Worm (Caenorhabditis elegans) whole organism, young adult: Measurements from ENCODE around the gene F57B1.5.
A peak's percentile ranks its signal among the peaks of the same experiment; 100 is the strongest.

Source experiments
- B0019.2 ChIP-seq: fragments of 200-800 bp; sonication (Bioruptor generic); conservative IDR thresholded peaks from 2 replicates; pipeline ENCODE4 v1.3.6; 2022; ENCODE audit warnings: missing genetic modification reagents, missing genetic modification characterization, missing compliant biosample characterization
- B0336.3 ChIP-seq: fragments of 200-800 bp; sonication (Bioruptor generic); IDR thresholded peaks from 2 replicates; pipeline ENCODE4 v1.3.6; 2022; ENCODE audit warnings: missing genetic modification characterization, missing compliant biosample characterization
- F22D6.2 ChIP-seq: sonication (generic microtip); optimal IDR thresholded peaks from 2 replicates; lab custom pipeline; 2016; ENCODE audit warnings: mild to moderate bottlenecking, missing genetic modification characterization, missing compliant biosample characterization
- F23B12.7 ChIP-seq: sonication (generic microtip); optimal IDR thresholded peaks from 2 replicates; lab custom pipeline; 2017; ENCODE audit warnings: missing genetic modification characterization, mild to moderate bottlenecking, missing compliant biosample characterization, antibody characterized with exemption, moderate library complexity; ENCODE audit not compliant: insufficient read depth
- F37B4.10 ChIP-seq: fragments of 200-800 bp; sonication (Bioruptor generic); IDR thresholded peaks from 2 replicates; pipeline ENCODE4 v1.3.6; 2022; ENCODE audit warnings: missing genetic modification characterization, missing compliant biosample characterization
- F39B2.1 ChIP-seq: fragments of 200-800 bp; sonication (Bioruptor generic); IDR thresholded peaks from 2 replicates; pipeline ENCODE4 v1.3.6; 2022; ENCODE audit warnings: missing genetic modification reagents, missing genetic modification characterization, missing compliant biosample characterization
- F55B11.4 ChIP-seq: sonication (generic microtip); optimal IDR thresholded peaks from 2 replicates; lab custom pipeline; 2016; ENCODE audit warnings: missing compliant biosample characterization, missing genetic modification characterization, borderline replicate concordance; ENCODE audit not compliant: insufficient read depth
- F57A8.1 ChIP-seq: fragments of 200-800 bp; sonication (Bioruptor generic); optimal IDR thresholded peaks from 2 replicates; lab custom pipeline; 2018; ENCODE audit warnings: mild to moderate bottlenecking, missing genetic modification characterization, moderate library complexity, missing compliant biosample characterization
- K11D2.4 ChIP-seq: fragments of 200-800 bp; sonication (Bioruptor generic); IDR thresholded peaks from 2 replicates; pipeline ENCODE4 v1.3.6; 2022; ENCODE audit warnings: missing genetic modification reagents, missing genetic modification characterization, missing compliant biosample characterization
- K12H6.12 ChIP-seq: fragments of 200-800 bp; sonication (Bioruptor generic); optimal IDR thresholded peaks from 2 replicates; lab custom pipeline; 2018; ENCODE audit warnings: mild to moderate bottlenecking, missing genetic modification characterization, missing compliant biosample characterization
- T07F8.4 ChIP-seq: sonication (generic microtip); optimal IDR thresholded peaks from 2 replicates; lab custom pipeline; 2016; ENCODE audit warnings: mild to moderate bottlenecking, missing genetic modification characterization, moderate library complexity, missing compliant biosample characterization
- T26A5.8 ChIP-seq: sonication (generic microtip); optimal IDR thresholded peaks from 2 replicates; lab custom pipeline; 2016; ENCODE audit warnings: missing genetic modification characterization, missing compliant biosample characterization
- Y53F4B.3 ChIP-seq: fragments of 200-800 bp; sonication (Bioruptor generic); IDR thresholded peaks from 2 replicates; pipeline ENCODE4 v1.3.6; 2022; ENCODE audit warnings: missing genetic modification reagents, missing genetic modification characterization, missing compliant biosample characterization
- Y67H2A.10 ChIP-seq: fragments of 200-800 bp; sonication (Bioruptor generic); conservative IDR thresholded peaks from 2 replicates; pipeline ENCODE4 v1.3.6; 2022; ENCODE audit warnings: missing genetic modification reagents, missing genetic modification characterization, missing compliant biosample characterization
- Y95B8A.8 ChIP-seq: fragments of 200-800 bp; sonication (Bioruptor generic); IDR thresholded peaks from 2 replicates; pipeline ENCODE4 v1.3.6; 2022; ENCODE audit warnings: missing genetic modification reagents, missing genetic modification characterization, missing compliant biosample characterization
- aptf-2 ChIP-seq: fragments of 200-800 bp; sonication (Bioruptor generic); conservative IDR thresholded peaks from 2 replicates; pipeline ENCODE4 v1.3.6; 2022; ENCODE audit warnings: missing genetic modification reagents, missing genetic modification characterization, missing compliant biosample characterization
- athp-1 ChIP-seq: sonication (generic microtip); optimal IDR thresholded peaks from 2 replicates; lab custom pipeline; 2017; ENCODE audit warnings: mild to moderate bottlenecking, missing genetic modification characterization, missing compliant biosample characterization
- attf-3 ChIP-seq: fragments of 200-800 bp; sonication (Bioruptor generic); conservative IDR thresholded peaks from 2 replicates; pipeline ENCODE4 v1.3.6; 2022; ENCODE audit warnings: missing genetic modification reagents, missing genetic modification characterization, missing compliant biosample characterization
- attf-5 ChIP-seq: fragments of 200-800 bp; sonication (Bioruptor generic); optimal IDR thresholded peaks from 2 replicates; lab custom pipeline; 2018; ENCODE audit warnings: mild to moderate bottlenecking, missing genetic modification characterization, missing compliant biosample characterization
- attf-6 ChIP-seq: fragments of 200-800 bp; sonication (Bioruptor generic); IDR thresholded peaks from 2 replicates; pipeline ENCODE4 v1.3.6; 2022; ENCODE audit warnings: missing genetic modification reagents, missing genetic modification characterization, missing compliant biosample characterization
- ccch-3 ChIP-seq: fragments of 200-800 bp; sonication (Bioruptor generic); optimal IDR thresholded peaks from 2 replicates; lab custom pipeline; 2018; ENCODE audit warnings: mild to moderate bottlenecking, missing genetic modification characterization, missing compliant biosample characterization
- cebp-2 ChIP-seq: fragments of 200-800 bp; sonication (Bioruptor generic); IDR thresholded peaks from 2 replicates; pipeline ENCODE4 v1.3.6; 2022; ENCODE audit warnings: missing genetic modification characterization, missing compliant biosample characterization
- ceh-100 ChIP-seq: fragments of 200-800 bp; sonication (Bioruptor generic); IDR thresholded peaks from 2 replicates; pipeline ENCODE4 v1.3.6; 2022; ENCODE audit warnings: missing genetic modification reagents, missing genetic modification characterization, missing compliant biosample characterization
- ekl-4 ChIP-seq: fragments of 200-800 bp; sonication (Bioruptor generic); IDR thresholded peaks from 2 replicates; pipeline ENCODE4 v1.3.6; 2022; ENCODE audit warnings: missing genetic modification reagents, missing genetic modification characterization, missing compliant biosample characterization
- hlh-12 ChIP-seq: sonication (generic microtip); optimal IDR thresholded peaks from 2 replicates; lab custom pipeline; 2016; ENCODE audit warnings: missing genetic modification characterization, missing compliant biosample characterization
- hlh-26 ChIP-seq: fragments of 200-800 bp; sonication (Bioruptor generic); conservative IDR thresholded peaks from 2 replicates; pipeline ENCODE4 v1.3.6; 2022; ENCODE audit warnings: missing genetic modification reagents, missing genetic modification characterization, missing compliant biosample characterization
- hsf-1 ChIP-seq: fragments of 200-800 bp; sonication (Bioruptor generic); IDR thresholded peaks from 2 replicates; pipeline ENCODE4 v1.3.6; 2022; ENCODE audit warnings: missing genetic modification reagents, missing genetic modification characterization, missing compliant biosample characterization
- let-607 ChIP-seq, 2 experiments: fragments of 200-800 bp in 1 of 2; sonication (Bioruptor generic) in 1 of 2; sonication (generic microtip) in 1 of 2; optimal IDR thresholded peaks; 2 replicates each; lab custom pipeline; 2016 to 2018; ENCODE audit warnings: mild to moderate bottlenecking in 2 of 2, missing compliant biosample characterization in 2 of 2, missing genetic modification characterization in 2 of 2, moderate library complexity in 2 of 2, missing genotype in 1 of 2
- lin-26 ChIP-seq: fragments of 200-800 bp; sonication (Bioruptor generic); IDR thresholded peaks from 2 replicates; pipeline ENCODE4 v1.3.6; 2022; ENCODE audit warnings: missing genetic modification reagents, missing genetic modification characterization, missing compliant biosample characterization
- mel-28 ChIP-seq: sonication (generic microtip); optimal IDR thresholded peaks from 2 replicates; lab custom pipeline; 2016; ENCODE audit warnings: borderline replicate concordance, mild to moderate bottlenecking, missing genetic modification characterization, missing compliant biosample characterization
- nhr-120 ChIP-seq: fragments of 200-800 bp; sonication (Bioruptor generic); IDR thresholded peaks from 2 replicates; pipeline ENCODE4 v1.3.6; 2022; ENCODE audit warnings: missing genetic modification characterization, missing compliant biosample characterization
- rcor-1 ChIP-seq: fragments of 200-800 bp; sonication (Bioruptor generic); IDR thresholded peaks from 2 replicates; pipeline ENCODE4 v1.3.6; 2022; ENCODE audit warnings: missing genetic modification reagents, missing genetic modification characterization, missing compliant biosample characterization
- rpc-1 ChIP-seq, 2 experiments: fragments of 150-350 bp in 1 of 2; sonication (generic microtip) in 1 of 2; optimal IDR thresholded peaks; 2 replicates each; lab custom pipeline; 2014 to 2018; ENCODE audit warnings: missing biosample characterization in 1 of 2, missing genetic modification characterization in 1 of 2, missing genetic modification reagents in 1 of 2, missing genotype in 1 of 2
- sea-2 ChIP-seq: fragments of 200-800 bp; sonication (Bioruptor generic); IDR thresholded peaks from 2 replicates; pipeline ENCODE4 v1.3.6; 2022; ENCODE audit warnings: missing genetic modification characterization, missing compliant biosample characterization
- snpc-3.4 ChIP-seq: sonication (generic microtip); optimal IDR thresholded peaks from 2 replicates; lab custom pipeline; 2017; ENCODE audit warnings: missing genetic modification characterization, mild to moderate bottlenecking, missing compliant biosample characterization, antibody characterized with exemption, moderate library complexity, missing genotype, missing genetic modification reagents
- snpc-4 ChIP-seq, 5 experiments: fragments of 150-350 bp in 1 of 5; sonication (generic microtip) in 4 of 5; optimal IDR thresholded peaks; 2 replicates each; lab custom pipeline; 2014 to 2018; ENCODE audit warnings: missing genetic modification characterization in 5 of 5, missing biosample characterization in 3 of 5, antibody characterized with exemption in 2 of 5, mild to moderate bottlenecking in 2 of 5, missing compliant biosample characterization in 2 of 5, missing genotype in 2 of 5, moderate library complexity in 2 of 5, missing genetic modification reagents in 1 of 5
- unc-130 ChIP-seq: sonication (generic microtip); optimal IDR thresholded peaks from 2 replicates; lab custom pipeline; 2016; ENCODE audit warnings: missing genetic modification reagents, missing genetic modification characterization, missing compliant biosample characterization
- zim-3 ChIP-seq: sonication (generic microtip); optimal IDR thresholded peaks from 2 replicates; lab custom pipeline; 2017; ENCODE audit warnings: mild to moderate bottlenecking, missing genetic modification characterization, moderate library complexity, missing compliant biosample characterization
- ztf-18 ChIP-seq: sonication (generic microtip); optimal IDR thresholded peaks from 2 replicates; lab custom pipeline; 2016; ENCODE audit warnings: missing genotype, mild to moderate bottlenecking, missing genetic modification characterization, missing compliant biosample characterization
- ztf-25 ChIP-seq: fragments of 200-800 bp; sonication (Bioruptor generic); IDR thresholded peaks from 2 replicates; pipeline ENCODE4 v1.3.6; 2022; ENCODE audit warnings: missing genetic modification reagents, missing genetic modification characterization, missing compliant biosample characterization
- ztf-26 ChIP-seq: sonication (generic microtip); optimal IDR thresholded peaks from 2 replicates; lab custom pipeline; 2017; ENCODE audit warnings: missing genetic modification characterization, missing compliant biosample characterization
- ztf-28 ChIP-seq: fragments of 200-800 bp; sonication (Bioruptor generic); IDR thresholded peaks from 2 replicates; pipeline ENCODE4 v1.3.6; 2022; ENCODE audit warnings: missing genetic modification reagents, missing genetic modification characterization, missing compliant biosample characterization

The F57B1.5 gene

DNA sequence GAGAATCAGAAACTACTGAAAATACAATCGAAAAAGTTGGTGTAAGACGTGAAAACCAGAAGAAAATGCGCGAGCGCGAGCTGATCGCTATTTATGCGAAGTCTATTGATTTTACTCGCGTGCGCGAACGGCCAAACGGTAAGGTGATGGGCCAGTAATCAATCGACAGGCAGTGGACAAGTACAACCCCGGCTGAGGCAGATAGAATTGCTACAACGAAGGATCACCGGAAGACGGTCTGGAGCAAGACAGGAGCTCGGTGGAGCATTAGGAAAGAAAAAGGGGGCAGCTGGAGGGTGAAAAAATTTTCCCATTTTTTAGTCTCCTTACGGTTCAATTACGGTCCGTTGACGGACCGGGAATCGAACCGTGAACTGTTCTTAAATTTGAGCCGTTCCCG is 32.2 kb downstream of the F57B1.5 start (continued):
- TF ChIP-seq rcor-1 (GFP tag; lab: Robert Waterston, UW): peak; percentile 84
- peak; percentile 98 for TF ChIP-seq lin-26 (GFP tag; lab: Robert Waterston, UW)
- peak; percentile 63 for TF ChIP-seq hsf-1 (GFP tag; lab: Robert Waterston, UW)

DNA sequence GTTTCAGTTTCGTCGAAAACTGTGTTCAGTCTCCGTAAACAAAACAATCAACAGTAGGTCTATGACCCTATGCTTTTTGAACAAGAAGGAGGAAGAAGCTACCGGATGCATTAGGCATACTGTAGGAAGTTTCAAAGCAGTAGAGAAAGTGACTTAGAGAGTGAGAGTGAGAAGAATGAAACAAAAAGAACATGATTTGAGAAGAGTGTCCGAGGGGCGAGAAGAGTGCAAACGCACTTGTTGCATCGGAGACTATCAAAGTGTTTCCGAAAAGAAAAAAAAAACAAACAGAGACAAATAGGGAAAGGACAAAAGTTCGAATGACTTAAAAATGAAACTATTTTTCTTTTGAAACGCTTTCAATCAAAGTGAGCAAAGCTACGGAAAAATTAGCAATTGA is 35.7 kb downstream of the F57B1.5 start:
- TF ChIP-seq athp-1 (tag; lab: Kevin White, UChicago) (no peak), F22D6.2 (tag; lab: Kevin White, UChicago) (no peak), ztf-25 (GFP tag; lab: Robert Waterston, UW) (no peak), Y53F4B.3 (GFP tag; lab: Robert Waterston, UW) (no peak), Y67H2A.10 (no peak), T07F8.4 (tag; lab: Kevin White, UChicago) (no peak), ztf-26 (tag; lab: Kevin White, UChicago) (no peak), B0336.3 (GFP tag; lab: Robert Waterston, UW) (no peak), ceh-100 (no peak), F23B12.7 (tag; lab: Kevin White, UChicago) (no peak), hlh-12 (tag; lab: Kevin White, UChicago) (no peak), F55B11.4 (tag; lab: Kevin White, UChicago) (no peak), attf-3 (GFP tag; lab: Robert Waterston, UW) (no peak)

DNA sequence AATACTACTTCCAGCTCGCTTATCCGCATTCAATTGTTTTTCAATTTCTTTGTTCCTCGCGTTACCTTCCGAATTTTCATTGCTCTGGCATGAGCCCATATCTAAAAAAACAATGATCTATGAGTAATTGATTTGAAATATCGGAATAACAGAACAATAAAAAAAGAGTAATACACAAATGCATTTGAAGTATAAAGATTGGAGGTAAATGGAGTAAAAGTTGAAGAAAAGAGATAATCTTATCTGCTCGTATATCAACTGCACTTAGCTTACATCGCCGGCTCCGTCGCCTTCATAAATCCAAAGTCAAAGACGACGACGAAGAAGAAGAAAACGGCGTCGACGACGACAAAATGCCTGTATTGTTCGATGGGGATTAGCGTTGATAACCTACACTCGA is 41.9 kb downstream of the F57B1.5 start, which contains the start of gene odr-3:
TSS of gene odr-3 (minus strand) at position 101 of the 400 bp plus-strand sequence.
- TF ChIP-seq attf-6 (GFP tag; lab: Robert Waterston, UW) (no peak), F57A8.1 (no peak), snpc-4 (GFP tag; optimal IDR thresholded peaks at IDR 0.05; lab: Kevin White, UChicago) (no peak), snpc-4 (tag; optimal IDR thresholded peaks at IDR 0.05; lab: Kevin White, UChicago) (no peak), Y95B8A.8 (GFP tag; lab: Robert Waterston, UW) (no peak), unc-130 (GFP tag; lab: Kevin White, UChicago) (no peak), mel-28 (tag; lab: Kevin White, UChicago) (no peak), let-607 (tag; optimal IDR thresholded peaks at IDR 0.05; lab: Kevin White, UChicago) (no peak), F39B2.1 (GFP tag; lab: Robert Waterston, UW) (no peak), B0019.2 (GFP tag; lab: Robert Waterston, UW) (no peak), nhr-120 (GFP tag; lab: Robert Waterston, UW) (no peak), T26A5.8 (no peak), hlh-26 (no peak)
- TF ChIP-seq, all 124 proteins: peak for 0

DNA sequence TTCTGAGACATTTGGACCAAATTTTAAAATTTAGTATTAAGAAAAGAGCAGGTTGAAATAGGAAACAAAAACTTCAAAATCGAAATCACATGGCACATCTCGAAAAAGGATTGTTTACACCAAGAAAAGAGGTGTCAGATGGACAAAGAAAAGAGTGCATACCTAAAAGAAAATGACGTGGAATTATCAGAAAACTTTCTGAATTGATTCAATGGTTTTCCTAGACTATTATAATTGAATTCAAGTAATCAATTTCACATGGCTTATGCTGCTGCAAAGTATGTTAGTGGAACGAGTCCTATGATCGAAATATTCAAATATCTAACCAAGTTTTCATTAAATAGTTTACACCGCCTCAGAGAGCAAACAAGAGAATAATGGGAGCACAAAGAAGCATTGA is 45.3 kb downstream of the F57B1.5 start:
- TF ChIP-seq aptf-2 (GFP tag; lab: Robert Waterston, UW) (no peak), ccch-3 (GFP tag; lab: Kevin White, UChicago) (no peak), ekl-4 (GFP tag; lab: Robert Waterston, UW) (no peak), ztf-28 (GFP tag; lab: Robert Waterston, UW) (no peak), ztf-18 (tag; lab: Kevin White, UChicago) (no peak), zim-3 (tag; lab: Kevin White, UChicago) (no peak), F37B4.10 (GFP tag; lab: Robert Waterston, UW) (no peak), snpc-3.4 (tag; lab: Kevin White, UChicago) (no peak), rpc-1 (optimal IDR thresholded peaks at IDR 0.05; lab: Kevin White, UChicago) (no peak), rpc-1 (tag; optimal IDR thresholded peaks at IDR 0.05; lab: Kevin White, UChicago) (no peak), K12H6.12 (no peak), K11D2.4 (no peak), hlh-12 (tag; lab: Kevin White, UChicago) (no peak), sea-2 (no peak), attf-5 (no peak), T07F8.4 (tag; lab: Kevin White, UChicago) (no peak), F23B12.7 (tag; lab: Kevin White, UChicago) (no peak), cebp-2 (GFP tag; lab: Robert Waterston, UW) (no peak)
